Worm (Caenorhabditis elegans) whole organism, late embryonic: ENCODE results near the gene F21H7.5.

Experiments
- C38D4.7 ChIP-seq: fragments of 200-800 bp; sonication (Bioruptor generic); optimal IDR thresholded peaks from 2 replicates; lab custom pipeline; 2018; ENCODE audit warnings: mild to moderate bottlenecking, missing genetic modification characterization, moderate library complexity, missing compliant biosample characterization
- K09A11.1 ChIP-seq: sonication (generic microtip); optimal IDR thresholded peaks from 2 replicates; lab custom pipeline; 2017; ENCODE audit warnings: antibody characterized with exemption, mild to moderate bottlenecking, missing genetic modification characterization, missing compliant biosample characterization; ENCODE audit not compliant: insufficient read depth
- ahr-1 ChIP-seq: sonication (generic microtip); optimal IDR thresholded peaks from 2 replicates; lab custom pipeline; 2016; ENCODE audit warnings: missing genetic modification characterization, missing compliant biosample characterization
- ama-1 ChIP-seq: fragments of 150-350 bp; optimal IDR thresholded peaks from 2 replicates; lab custom pipeline; 2014
- ceh-18 ChIP-seq: sonication (generic microtip); optimal IDR thresholded peaks from 2 replicates; lab custom pipeline; 2016; ENCODE audit warnings: missing genetic modification characterization, missing compliant biosample characterization
- ceh-19 ChIP-seq: fragments of 200-800 bp; sonication (Bioruptor generic); optimal IDR thresholded peaks from 2 replicates; lab custom pipeline; 2018; ENCODE audit warnings: mild to moderate bottlenecking, missing genetic modification characterization, missing compliant biosample characterization
- ceh-2 ChIP-seq: sonication (generic microtip); optimal IDR thresholded peaks from 2 replicates; lab custom pipeline; 2016; ENCODE audit warnings: missing genotype, missing genetic modification characterization, missing compliant biosample characterization
- ceh-31 ChIP-seq: sonication (generic microtip); optimal IDR thresholded peaks from 2 replicates; lab custom pipeline; 2016; ENCODE audit warnings: missing genetic modification characterization, missing compliant biosample characterization
- ceh-45 ChIP-seq: fragments of 200-800 bp; sonication (Bioruptor generic); IDR thresholded peaks from 2 replicates; pipeline ENCODE4 v1.3.6; 2022; ENCODE audit warnings: missing genetic modification reagents, missing genetic modification characterization, missing compliant biosample characterization
- ceh-6 ChIP-seq: fragments of 200-800 bp; sonication (Bioruptor generic); optimal IDR thresholded peaks from 2 replicates; lab custom pipeline; 2018; ENCODE audit warnings: mild to moderate bottlenecking, missing genetic modification characterization, missing compliant biosample characterization
- ceh-9 ChIP-seq: sonication (generic microtip); optimal IDR thresholded peaks from 2 replicates; lab custom pipeline; 2016; ENCODE audit warnings: mild to moderate bottlenecking, missing genetic modification characterization, inconsistent platforms, missing compliant biosample characterization
- che-1 ChIP-seq: sonication (generic microtip); optimal IDR thresholded peaks from 2 replicates; lab custom pipeline; 2016; ENCODE audit warnings: mild to moderate bottlenecking, missing genetic modification characterization, missing compliant biosample characterization
- dmd-4 ChIP-seq: sonication (generic microtip); optimal IDR thresholded peaks from 2 replicates; lab custom pipeline; 2016; ENCODE audit warnings: borderline replicate concordance, missing genetic modification characterization, missing compliant biosample characterization
- elt-4 ChIP-seq: sonication (generic microtip); optimal IDR thresholded peaks from 2 replicates; lab custom pipeline; 2016; ENCODE audit warnings: missing genetic modification characterization, missing compliant biosample characterization
- eyg-1 ChIP-seq: sonication (generic microtip); optimal IDR thresholded peaks from 2 replicates; lab custom pipeline; 2016; ENCODE audit warnings: missing genotype, missing genetic modification characterization, missing compliant biosample characterization
- fax-1 ChIP-seq: sonication (generic microtip); optimal IDR thresholded peaks from 2 replicates; lab custom pipeline; 2016; ENCODE audit warnings: missing genotype, missing genetic modification characterization, missing compliant biosample characterization
- fkh-6 ChIP-seq: sonication (generic microtip); optimal IDR thresholded peaks from 2 replicates; lab custom pipeline; 2016; ENCODE audit warnings: missing genetic modification characterization, missing compliant biosample characterization
- hlh-13 ChIP-seq: fragments of 200-800 bp; sonication (Bioruptor generic); optimal IDR thresholded peaks from 2 replicates; lab custom pipeline; 2018; ENCODE audit warnings: mild to moderate bottlenecking, missing genetic modification characterization, missing compliant biosample characterization
- hlh-15 ChIP-seq: sonication (generic microtip); optimal IDR thresholded peaks from 2 replicates; lab custom pipeline; 2016; ENCODE audit warnings: missing genetic modification characterization, missing compliant biosample characterization
- hlh-6 ChIP-seq: sonication (generic microtip); optimal IDR thresholded peaks from 2 replicates; lab custom pipeline; 2016; ENCODE audit warnings: missing genotype, missing genetic modification characterization, missing compliant biosample characterization
- lin-11 ChIP-seq: fragments of 200-800 bp; sonication (Bioruptor generic); optimal IDR thresholded peaks from 2 replicates; lab custom pipeline; 2018; ENCODE audit warnings: mild to moderate bottlenecking, missing genetic modification characterization, missing compliant biosample characterization
- madf-2 ChIP-seq: sonication (generic microtip); optimal IDR thresholded peaks from 2 replicates; lab custom pipeline; 2017; ENCODE audit warnings: missing genetic modification characterization, missing compliant biosample characterization
- mec-3 ChIP-seq: sonication (generic microtip); optimal IDR thresholded peaks from 2 replicates; lab custom pipeline; 2016; ENCODE audit warnings: borderline replicate concordance, missing genetic modification characterization, missing compliant biosample characterization
- nfya-1 ChIP-seq: sonication (generic microtip); optimal IDR thresholded peaks from 2 replicates; lab custom pipeline; 2017; ENCODE audit warnings: missing genetic modification characterization, mild to moderate bottlenecking, missing compliant biosample characterization, antibody characterized with exemption, moderate library complexity
- nhr-232 ChIP-seq: sonication (generic microtip); optimal IDR thresholded peaks from 2 replicates; lab custom pipeline; 2016; ENCODE audit warnings: missing genetic modification characterization, missing compliant biosample characterization
- npax-4 ChIP-seq: sonication (generic microtip); optimal IDR thresholded peaks from 2 replicates; lab custom pipeline; 2016; ENCODE audit warnings: missing genetic modification characterization, missing compliant biosample characterization
- odd-2 ChIP-seq: sonication (generic microtip); optimal IDR thresholded peaks from 2 replicates; lab custom pipeline; 2017; ENCODE audit warnings: antibody characterized with exemption, mild to moderate bottlenecking, missing genetic modification characterization, missing compliant biosample characterization
- pat-9 ChIP-seq: fragments of 200-800 bp; sonication (Bioruptor generic); optimal IDR thresholded peaks from 2 replicates; lab custom pipeline; 2018; ENCODE audit warnings: mild to moderate bottlenecking, missing genetic modification characterization, moderate library complexity, missing compliant biosample characterization
- pha-2 ChIP-seq: sonication (generic microtip); optimal IDR thresholded peaks from 2 replicates; lab custom pipeline; 2017; ENCODE audit warnings: mild to moderate bottlenecking, missing genetic modification characterization, missing compliant biosample characterization
- pqm-1 ChIP-seq: sonication (generic microtip); optimal IDR thresholded peaks from 2 replicates; lab custom pipeline; 2016; ENCODE audit warnings: missing genetic modification characterization, missing compliant biosample characterization
- pros-1 ChIP-seq: fragments of 150-350 bp; optimal IDR thresholded peaks from 2 replicates; lab custom pipeline; 2014; ENCODE audit warnings: missing biosample characterization, missing genetic modification reagents, missing genetic modification characterization
- sox-2 ChIP-seq: fragments of 200-800 bp; sonication (Bioruptor generic); IDR thresholded peaks from 2 replicates; pipeline ENCODE4 v1.3.6; 2022; ENCODE audit warnings: missing genetic modification reagents, missing genetic modification characterization, missing compliant biosample characterization
- sox-4 ChIP-seq: sonication (generic microtip); optimal IDR thresholded peaks from 2 replicates; lab custom pipeline; 2017; ENCODE audit warnings: mild to moderate bottlenecking, missing genetic modification characterization, inconsistent platforms, missing compliant biosample characterization
- tbx-2 ChIP-seq: sonication (generic microtip); optimal IDR thresholded peaks from 2 replicates; lab custom pipeline; 2016; ENCODE audit warnings: missing genetic modification characterization, missing compliant biosample characterization
- tbx-7 ChIP-seq: sonication (generic microtip); optimal IDR thresholded peaks from 2 replicates; lab custom pipeline; 2016; ENCODE audit warnings: missing genotype, missing genetic modification characterization, missing compliant biosample characterization
- ttx-3 ChIP-seq: sonication (generic microtip); optimal IDR thresholded peaks from 2 replicates; lab custom pipeline; 2016; ENCODE audit warnings: missing genetic modification reagents, missing genetic modification characterization, missing compliant biosample characterization
- unc-3 ChIP-seq, 2 experiments: fragments of 200-800 bp in 1 of 2; sonication (Bioruptor generic) in 1 of 2; sonication (generic microtip) in 1 of 2; conservative IDR thresholded peaks in 1 of 2; optimal IDR thresholded peaks in 1 of 2; 2 replicates each; pipeline versions ENCODE4 v1.3.6 to Lab custom; 2016 to 2022; ENCODE audit warnings: missing compliant biosample characterization in 2 of 2, missing genetic modification characterization in 2 of 2, missing genetic modification reagents in 1 of 2
- unc-42 ChIP-seq: sonication (generic microtip); optimal IDR thresholded peaks from 2 replicates; lab custom pipeline; 2016; ENCODE audit warnings: missing genotype, missing genetic modification characterization, missing compliant biosample characterization
- unc-86 ChIP-seq: sonication (generic microtip); optimal IDR thresholded peaks from 2 replicates; lab custom pipeline; 2016; ENCODE audit warnings: missing genetic modification characterization, missing compliant biosample characterization

The F21H7.5 gene

ce11 chrV:16213323-16213722 is 24.0 kb upstream of the F21H7.5 start:
- TF ChIP-seq ceh-45 (no peak), pha-2 (no peak), hlh-13 (GFP tag; lab: Kevin White, UChicago) (no peak), ahr-1 (tag; lab: Kevin White, UChicago) (no peak), pqm-1 (tag; lab: Kevin White, UChicago) (no peak), dmd-4 (tag; lab: Kevin White, UChicago) (no peak), madf-2 (tag; lab: Kevin White, UChicago) (no peak), pat-9 (no peak), K09A11.1 (tag; lab: Kevin White, UChicago) (no peak), ceh-18 (tag; lab: Kevin White, UChicago) (no peak), lin-11 (tag; lab: Kevin White, UChicago) (no peak), npax-4 (tag; lab: Kevin White, UChicago) (no peak), ceh-9 (tag; lab: Kevin White, UChicago) (no peak), ttx-3 (no peak), ceh-31 (tag; lab: Kevin White, UChicago) (no peak), hlh-6 (tag; lab: Kevin White, UChicago) (no peak), pros-1 (tag; lab: Kevin White, UChicago) (no peak)

ce11 chrV:16214505-16214904 is 22.8 kb upstream of the F21H7.5 start, which contains the start of gene F11A5.9:
F11A5.9 (plus strand) TSS chrV:16214890.
- no peak for TF ChIP-seq pros-1 (tag; lab: Kevin White, UChicago)
- TF ChIP-seq pat-9, result no peak
- TF ChIP-seq ceh-6, result no peak
- TF ChIP-seq ttx-3, result no peak
- no peak for TF ChIP-seq unc-42 (tag; lab: Kevin White, UChicago)
- no peak for TF ChIP-seq tbx-2 (tag; lab: Kevin White, UChicago)
- TF ChIP-seq ceh-19 (GFP tag; lab: Kevin White, UChicago), result no peak
- TF ChIP-seq ceh-9 (tag; lab: Kevin White, UChicago), result no peak
- no peak for TF ChIP-seq fax-1 (tag; lab: Kevin White, UChicago)
- no peak for TF ChIP-seq fkh-6 (tag; lab: Kevin White, UChicago)
- TF ChIP-seq sox-2 (GFP tag; lab: Robert Waterston, UW), result no peak
- TF ChIP-seq ceh-2 (tag; lab: Kevin White, UChicago), result no peak
- TF ChIP-seq mec-3 (tag; lab: Kevin White, UChicago), result no peak
- no peak for TF ChIP-seq tbx-7 (tag; lab: Kevin White, UChicago)
- no peak for TF ChIP-seq nhr-232 (tag; lab: Kevin White, UChicago)
- TF ChIP-seq sox-4 (tag; lab: Kevin White, UChicago), result no peak
- TF ChIP-seq elt-4 (tag; lab: Kevin White, UChicago), result no peak
- no peak for TF ChIP-seq eyg-1
- TF ChIP-seq C38D4.7 (GFP tag; lab: Kevin White, UChicago), result no peak
- TF ChIP-seq, all 69 proteins: peak for 0

ce11 chrV:16218522-16218921 is 18.8 kb upstream of the F21H7.5 start, which contains the start of gene F11A5.15:
F11A5.15 (minus strand) TSS chrV:16218622.
- no peak for TF ChIP-seq tbx-7 (tag; lab: Kevin White, UChicago)
- TF ChIP-seq odd-2 (tag; lab: Kevin White, UChicago), result no peak
- no peak for TF ChIP-seq unc-86 (tag; lab: Kevin White, UChicago)
- no peak for TF ChIP-seq hlh-15
- TF ChIP-seq unc-3 (GFP tag; conservative IDR thresholded peaks at IDR 0.05; lab: Robert Waterston, UW), result no peak
- no peak for TF ChIP-seq unc-3 (tag; optimal IDR thresholded peaks at IDR 0.05; lab: Kevin White, UChicago)
- TF ChIP-seq ahr-1 (tag; lab: Kevin White, UChicago), result no peak
- no peak for TF ChIP-seq ceh-19 (GFP tag; lab: Kevin White, UChicago)
- no peak for TF ChIP-seq ama-1 (lab: Kevin White, UChicago)
- no peak for TF ChIP-seq nhr-232 (tag; lab: Kevin White, UChicago)
- no peak for TF ChIP-seq nfya-1
- TF ChIP-seq che-1 (tag; lab: Kevin White, UChicago), result no peak
- no peak for TF ChIP-seq pqm-1 (tag; lab: Kevin White, UChicago)
